Fruit fly (Drosophila melanogaster): ENCODE results near the gene CG43390.

CG43390 gene

dm6 chr3L:11554338-11554737, 25.4 kb downstream of the CG43390 start (continued):
- TF ChIP-seq nmo (GFP tag; optimal IDR thresholded peaks at IDR 0.05) (peak; percentile 89), CG11085 (GFP tag; IDR thresholded peaks at IDR 0.05) (0 out of 2 replicates have a peak, but pooled peaks have one; percentile 22), CG30020 (tag; optimal IDR thresholded peaks at IDR 0.05) (peak; percentile 70), Hmx (GFP tag; optimal IDR thresholded peaks at IDR 0.05) (peak; percentile 4), CG15514 (GFP tag; optimal IDR thresholded peaks at IDR 0.05) (peak; percentile 33), Bgb (GFP tag; IDR thresholded peaks at IDR 0.05; ENCODE audit: partially characterized antibody) (no peak), sens-2 (GFP tag; IDR thresholded peaks at IDR 0.05) (peak; percentile 87), emc (GFP tag; optimal IDR thresholded peaks at IDR 0.05) (no peak), CG2120 (GFP tag; optimal IDR thresholded peaks at IDR 0.05) (peak; percentile 53), ttk (GFP tag; IDR thresholded peaks at IDR 0.05) (peak; percentile 65), MTF-1 (GFP tag; optimal IDR thresholded peaks at IDR 0.05; ENCODE audit: borderline replicate concordance) (peak; percentile 83), Pdp1 (GFP tag; optimal IDR thresholded peaks at IDR 0.05) (peak; percentile 57 to 78), crp (GFP tag; optimal IDR thresholded peaks at IDR 0.05) (peak in 1 of 2 experiments; percentile 63), HmgD (GFP tag; optimal IDR thresholded peaks at IDR 0.05) (no peak), HLH3B (GFP tag; IDR thresholded peaks at IDR 0.05) (peak; percentile 69), CG1024 (GFP tag; IDR thresholded peaks at IDR 0.05) (peak; percentile 74), grn (GFP tag; optimal IDR thresholded peaks at IDR 0.05) (peak; percentile 24), Camta (GFP tag; optimal IDR thresholded peaks at IDR 0.05) (peak; percentile 82), btn (GFP tag; optimal IDR thresholded peaks at IDR 0.05) (peak; percentile 46), CG5180 (GFP tag; optimal IDR thresholded peaks at IDR 0.05) (peak; percentile 56), fru (optimal IDR thresholded peaks at IDR 0.05) (no peak), CG14965 (GFP tag; optimal IDR thresholded peaks at IDR 0.05; ENCODE audit: borderline replicate concordance) (peak; percentile 46), CG12299 (tag; optimal IDR thresholded peaks at IDR 0.05) (peak; percentile 48), CG14050 (GFP tag; IDR thresholded peaks at IDR 0.05) (no peak), ATbp (GFP tag; optimal IDR thresholded peaks at IDR 0.05) (peak; percentile 68), gfzf (GFP tag; optimal IDR thresholded peaks at IDR 0.05) (no peak), CG15011 (GFP tag; optimal IDR thresholded peaks at IDR 0.05) (peak; percentile 9), CG13624 (GFP tag; optimal IDR thresholded peaks at IDR 0.05) (peak; percentile 48), CG9932 (GFP tag; IDR thresholded peaks at IDR 0.05) (peak; percentile 20; the same call in 1 of the 2 replicates), CG13296 (GFP tag; optimal IDR thresholded peaks at IDR 0.05) (no peak), CG7963 (GFP tag; IDR thresholded peaks at IDR 0.05; ENCODE audit: partially characterized antibody) (no peak), Ets65A (GFP tag) (peak; percentile 96), schlank (tag; optimal IDR thresholded peaks at IDR 0.05) (no peak), CG18011 (GFP tag; optimal IDR thresholded peaks at IDR 0.05) (no peak), CG15073 (GFP tag; optimal IDR thresholded peaks at IDR 0.05) (no peak), Atf3 (GFP tag; optimal IDR thresholded peaks at IDR 0.05) (peak; percentile 76), bab2 (GFP tag; optimal IDR thresholded peaks at IDR 0.05) (peak; percentile 69), CG9215 (GFP tag; IDR thresholded peaks at IDR 0.05) (peak; percentile 47; the same call in 1 of the 2 replicates), Fer2 (tag; optimal IDR thresholded peaks at IDR 0.05) (no peak), BtbVII (GFP tag; optimal IDR thresholded peaks at IDR 0.05) (peak; percentile 49), CG16813 (GFP tag; IDR thresholded peaks at IDR 0.05; ENCODE audit: partially characterized antibody) (no peak), CG5245 (GFP tag; optimal IDR thresholded peaks at IDR 0.05) (peak; percentile 85), az2 (GFP tag; optimal IDR thresholded peaks at IDR 0.05) (peak; percentile 90), CG11247 (GFP tag; IDR thresholded peaks at IDR 0.05) (peak; percentile 50; the same call in 1 of the 2 replicates), odd (GFP tag; optimal IDR thresholded peaks at IDR 0.05) (peak; percentile 65), her (GFP tag; optimal IDR thresholded peaks at IDR 0.05) (peak; percentile 46), ac (GFP tag; optimal IDR thresholded peaks at IDR 0.05) (peak; percentile 98), jumu (GFP tag; optimal IDR thresholded peaks at IDR 0.05) (peak; percentile 66), CG11696 (GFP tag; IDR thresholded peaks at IDR 0.05) (peak; percentile 67), Dp (GFP tag; optimal IDR thresholded peaks at IDR 0.05) (no peak), CG5953 (GFP tag; IDR thresholded peaks at IDR 0.05) (no peak)
